Worm (Caenorhabditis elegans) whole organism, L2 larva: ENCODE data around the gene clp-6.

Experiments used
- C34F6.9 ChIP-seq: fragments of 150-350 bp; optimal IDR thresholded peaks from 2 replicates; lab custom pipeline; 2014; ENCODE audit warnings: missing biosample characterization, missing genetic modification characterization
- F13H6.1 ChIP-seq: sonication (generic microtip); optimal IDR thresholded peaks from 2 replicates; lab custom pipeline; 2016; ENCODE audit warnings: missing genetic modification characterization, missing compliant biosample characterization
- Y55F3AM.14 ChIP-seq: fragments of 200-800 bp; sonication (Bioruptor generic); optimal IDR thresholded peaks from 2 replicates; lab custom pipeline; 2018; ENCODE audit warnings: mild to moderate bottlenecking, missing genetic modification characterization, missing compliant biosample characterization
- ZK546.5 ChIP-seq: sonication (generic microtip); optimal IDR thresholded peaks from 2 replicates; lab custom pipeline; 2017; ENCODE audit warnings: missing biosample characterization, missing genetic modification characterization
- aly-2 ChIP-seq: fragments of 150-350 bp; optimal IDR thresholded peaks from 2 replicates; lab custom pipeline; 2014; ENCODE audit warnings: missing biosample characterization, missing genetic modification characterization
- blmp-1 ChIP-seq: sonication (generic microtip); optimal IDR thresholded peaks from 2 replicates; lab custom pipeline; 2017; ENCODE audit warnings: missing genetic modification characterization, mild to moderate bottlenecking, missing compliant biosample characterization, antibody characterized with exemption, moderate library complexity; ENCODE audit not compliant: insufficient read depth
- ceh-16 ChIP-seq: fragments of 150-350 bp; optimal IDR thresholded peaks from 2 replicates; lab custom pipeline; 2014; ENCODE audit warnings: missing biosample characterization, missing genetic modification characterization
- ceh-82 ChIP-seq: fragments of 150-350 bp; optimal IDR thresholded peaks from 2 replicates; lab custom pipeline; 2014; ENCODE audit warnings: missing biosample characterization, missing genetic modification characterization
- crh-2 ChIP-seq: sonication (generic microtip); optimal IDR thresholded peaks from 2 replicates; lab custom pipeline; 2017; ENCODE audit warnings: missing biosample characterization, missing genetic modification characterization
- dmd-4 ChIP-seq: sonication (generic microtip); optimal IDR thresholded peaks from 2 replicates; lab custom pipeline; 2017; ENCODE audit warnings: missing biosample characterization, missing genetic modification characterization
- elt-1 ChIP-seq: fragments of 150-350 bp; optimal IDR thresholded peaks from 2 replicates; lab custom pipeline; 2014; ENCODE audit warnings: missing biosample characterization, missing genetic modification characterization
- fos-1 ChIP-seq: fragments of 150-350 bp; optimal IDR thresholded peaks from 2 replicates; lab custom pipeline; 2014; ENCODE audit warnings: missing biosample characterization, missing genetic modification characterization
- lin-11 ChIP-seq: fragments of 150-350 bp; sonication (generic microtip); optimal IDR thresholded peaks from 2 replicates; lab custom pipeline; 2014; ENCODE audit warnings: missing biosample characterization, missing genetic modification characterization, inconsistent platforms, mixed read lengths
- lin-13 ChIP-seq: fragments of 150-350 bp; optimal IDR thresholded peaks from 2 replicates; lab custom pipeline; 2014; ENCODE audit warnings: missing biosample characterization, missing genetic modification reagents, missing genetic modification characterization
- lin-39 ChIP-seq: fragments of 150-350 bp; optimal IDR thresholded peaks from 2 replicates; lab custom pipeline; 2014; ENCODE audit warnings: missing biosample characterization, missing genetic modification reagents, missing genetic modification characterization
- lsy-2 ChIP-seq, 2 experiments: fragments of 150-350 bp in 1 of 2; sonication (generic microtip) in 1 of 2; optimal IDR thresholded peaks; 2 replicates each; lab custom pipeline; 2014 to 2017; ENCODE audit warnings: missing biosample characterization in 2 of 2, missing genetic modification characterization in 2 of 2
- mab-5 ChIP-seq: fragments of 150-350 bp; optimal IDR thresholded peaks from 2 replicates; lab custom pipeline; 2014; ENCODE audit warnings: missing biosample characterization, missing genetic modification characterization
- mdl-1 ChIP-seq, 2 experiments: fragments of 150-350 bp in 1 of 2; sonication (generic microtip) in 1 of 2; optimal IDR thresholded peaks; 2 replicates each; lab custom pipeline; 2017; ENCODE audit warnings: missing biosample characterization in 2 of 2, missing genetic modification characterization in 2 of 2
- nhr-10 ChIP-seq: sonication (generic microtip); optimal IDR thresholded peaks from 2 replicates; lab custom pipeline; 2017; ENCODE audit warnings: missing biosample characterization, missing genetic modification characterization
- nhr-11 ChIP-seq: fragments of 150-350 bp; optimal IDR thresholded peaks from 2 replicates; lab custom pipeline; 2014; ENCODE audit warnings: missing biosample characterization, missing genetic modification characterization
- nhr-12 ChIP-seq: fragments of 150-350 bp; optimal IDR thresholded peaks from 2 replicates; lab custom pipeline; 2014; ENCODE audit warnings: missing biosample characterization, missing genetic modification characterization
- nhr-129 ChIP-seq: fragments of 150-350 bp; optimal IDR thresholded peaks from 2 replicates; lab custom pipeline; 2014; ENCODE audit warnings: missing biosample characterization, missing genetic modification characterization
- nhr-21 ChIP-seq: fragments of 150-350 bp; optimal IDR thresholded peaks from 2 replicates; lab custom pipeline; 2014; ENCODE audit warnings: missing biosample characterization, missing genetic modification characterization
- nhr-23 ChIP-seq: fragments of 150-350 bp; optimal IDR thresholded peaks from 2 replicates; lab custom pipeline; 2014; ENCODE audit warnings: missing biosample characterization, missing genetic modification reagents, missing genetic modification characterization
- nhr-237 ChIP-seq: fragments of 150-350 bp; optimal IDR thresholded peaks from 2 replicates; lab custom pipeline; 2014; ENCODE audit warnings: missing biosample characterization, missing genetic modification characterization
- nhr-25 ChIP-seq: fragments of 150-350 bp; sonication (generic microtip); optimal IDR thresholded peaks from 3 replicates; lab custom pipeline; 2014; ENCODE audit warnings: missing biosample characterization, missing genetic modification characterization
- nhr-6 ChIP-seq: fragments of 150-350 bp; optimal IDR thresholded peaks from 2 replicates; lab custom pipeline; 2014; ENCODE audit warnings: missing biosample characterization, missing genetic modification characterization
- nhr-77 ChIP-seq: fragments of 150-350 bp; optimal IDR thresholded peaks from 2 replicates; lab custom pipeline; 2014; ENCODE audit warnings: missing biosample characterization, missing genetic modification characterization
- peb-1 ChIP-seq: fragments of 150-350 bp; optimal IDR thresholded peaks from 2 replicates; lab custom pipeline; 2014; ENCODE audit warnings: missing biosample characterization, missing genetic modification characterization
- sem-4 ChIP-seq: fragments of 150-350 bp; optimal IDR thresholded peaks from 2 replicates; lab custom pipeline; 2014; ENCODE audit warnings: missing biosample characterization, missing genetic modification reagents, missing genetic modification characterization
- skn-1 ChIP-seq: sonication (generic microtip); optimal IDR thresholded peaks from 2 replicates; lab custom pipeline; 2017; ENCODE audit warnings: missing biosample characterization, missing genetic modification characterization
- sma-3 ChIP-seq: sonication (generic microtip); optimal IDR thresholded peaks from 2 replicates; lab custom pipeline; 2016; ENCODE audit warnings: missing genetic modification reagents, missing genetic modification characterization, missing compliant biosample characterization
- sma-9 ChIP-seq, 2 experiments: fragments of 150-350 bp in 1 of 2; sonication (generic microtip) in 1 of 2; optimal IDR thresholded peaks; 2 replicates each; lab custom pipeline; 2014 to 2016; ENCODE audit warnings: missing genetic modification characterization in 2 of 2, mild to moderate bottlenecking in 1 of 2, missing biosample characterization in 1 of 2, missing compliant biosample characterization in 1 of 2, missing genetic modification reagents in 1 of 2, moderate library complexity in 1 of 2
- snpc-4 ChIP-seq: fragments of 150-350 bp; optimal IDR thresholded peaks from 2 replicates; lab custom pipeline; 2014; ENCODE audit warnings: missing biosample characterization, missing genetic modification characterization
- unc-39 ChIP-seq: fragments of 150-350 bp; optimal IDR thresholded peaks from 2 replicates; lab custom pipeline; 2014; ENCODE audit warnings: missing biosample characterization, missing genetic modification characterization
- unc-55 ChIP-seq: fragments of 150-350 bp; sonication (generic microtip); optimal IDR thresholded peaks from 3 replicates; lab custom pipeline; 2014; ENCODE audit warnings: missing biosample characterization, missing genetic modification reagents, missing genetic modification characterization
- unc-62 ChIP-seq: fragments of 150-350 bp; optimal IDR thresholded peaks from 2 replicates; lab custom pipeline; 2014; ENCODE audit warnings: missing biosample characterization, missing genetic modification reagents, missing genetic modification characterization
- zag-1 ChIP-seq: fragments of 150-350 bp; optimal IDR thresholded peaks from 2 replicates; lab custom pipeline; 2014; ENCODE audit warnings: missing biosample characterization, missing genetic modification characterization
- ztf-1 ChIP-seq: fragments of 200-800 bp; sonication (Bioruptor generic); conservative IDR thresholded peaks from 2 replicates; pipeline ENCODE4 v1.3.6; 2022; ENCODE audit warnings: missing genetic modification characterization, missing compliant biosample characterization
- ztf-11 ChIP-seq: sonication (generic microtip); optimal IDR thresholded peaks from 2 replicates; lab custom pipeline; 2017; ENCODE audit warnings: missing biosample characterization, missing genetic modification characterization

clp-6 gene

ce11 chrIV:1433978-1434377, 861 bp downstream of the clp-6 start:
- no peak for TF ChIP-seq F13H6.1 (tag; lab: Kevin White, UChicago)
- no peak for TF ChIP-seq nhr-6 (tag; lab: Kevin White, UChicago)
- TF ChIP-seq unc-39 (tag; lab: Kevin White, UChicago) = no peak
- TF ChIP-seq nhr-12 (tag; lab: Kevin White, UChicago) = no peak
- TF ChIP-seq mdl-1 (tag; optimal IDR thresholded peaks at IDR 0.05; lab: Kevin White, UChicago) = no peak
- no peak for TF ChIP-seq ceh-82
- TF ChIP-seq nhr-10 (tag; lab: Kevin White, UChicago) = no peak
- no peak for TF ChIP-seq aly-2 (tag; lab: Kevin White, UChicago)
- TF ChIP-seq lin-13 (GFP tag; lab: Kevin White, UChicago) = no peak
- no peak for TF ChIP-seq nhr-21 (tag; lab: Kevin White, UChicago)
- no peak for TF ChIP-seq blmp-1 (tag; lab: Kevin White, UChicago)
- TF ChIP-seq nhr-11 = no peak
- TF ChIP-seq ZK546.5 (tag; lab: Kevin White, UChicago) = no peak
- no peak for TF ChIP-seq zag-1 (tag; lab: Kevin White, UChicago)
- TF ChIP-seq lin-39 (tag; lab: Kevin White, UChicago) = no peak
- TF ChIP-seq skn-1 (tag; lab: Kevin White, UChicago) = no peak
- no peak for TF ChIP-seq crh-2
- TF ChIP-seq, all 48 proteins: peak for 0

ce11 chrIV:1430261-1430660, 4.6 kb downstream of the clp-6 start, which contains the start of gene Y77E11A.23:
Gene Y77E11A.23 (minus strand): TSS chrIV:1430367.
- TF ChIP-seq fos-1 (no peak), skn-1 (tag; lab: Kevin White, UChicago) (no peak), nhr-12 (tag; lab: Kevin White, UChicago) (no peak), snpc-4 (tag; lab: Kevin White, UChicago) (no peak), unc-62 (GFP tag; lab: Kevin White, UChicago) (no peak), nhr-25 (tag; lab: Kevin White, UChicago) (no peak), elt-1 (tag; lab: Kevin White, UChicago) (no peak), lin-39 (tag; lab: Kevin White, UChicago) (no peak), nhr-129 (no peak), ztf-11 (tag; lab: Kevin White, UChicago) (no peak), ZK546.5 (tag; lab: Kevin White, UChicago) (no peak), sem-4 (tag; lab: Kevin White, UChicago) (no peak), peb-1 (tag; lab: Kevin White, UChicago) (no peak), ceh-82 (no peak), crh-2 (no peak), aly-2 (tag; lab: Kevin White, UChicago) (no peak)

ce11 chrIV:1427283-1427682, 7.6 kb downstream of the clp-6 start, which contains the start of gene clec-171:
Gene clec-171 (minus strand): TSS chrIV:1427383.
- TF ChIP-seq dmd-4 (tag; lab: Kevin White, UChicago) (no peak), lsy-2 (tag; optimal IDR thresholded peaks at IDR 0.05; lab: Kevin White, UChicago) (no peak), nhr-77 (tag; lab: Kevin White, UChicago) (no peak), snpc-4 (tag; lab: Kevin White, UChicago) (no peak), sma-9 (GFP tag; optimal IDR thresholded peaks at IDR 0.05; lab: Kevin White, UChicago) (no peak), sma-9 (tag; optimal IDR thresholded peaks at IDR 0.05; lab: Kevin White, UChicago) (no peak), Y55F3AM.14 (GFP tag; lab: Kevin White, UChicago) (no peak), sma-3 (GFP tag; lab: Kevin White, UChicago) (no peak), lin-39 (tag; lab: Kevin White, UChicago) (no peak), nhr-23 (tag; lab: Kevin White, UChicago) (no peak), unc-55 (GFP tag; lab: Kevin White, UChicago) (no peak), F13H6.1 (tag; lab: Kevin White, UChicago) (no peak), C34F6.9 (tag; lab: Kevin White, UChicago) (no peak), nhr-21 (tag; lab: Kevin White, UChicago) (no peak), unc-62 (GFP tag; lab: Kevin White, UChicago) (no peak)
- TF ChIP-seq, all 48 proteins: peak for 0

ce11 chrIV:1424962-1425361, 9.9 kb downstream of the clp-6 start, which contains the start of gene Y77E11A.8:
Gene Y77E11A.8 (minus strand): TSS chrIV:1425062.
- TF ChIP-seq sma-3 (GFP tag; lab: Kevin White, UChicago) = no peak
- no peak for TF ChIP-seq mdl-1 (tag; optimal IDR thresholded peaks at IDR 0.05; lab: Kevin White, UChicago)
- TF ChIP-seq mab-5 (tag; lab: Kevin White, UChicago) = no peak
- TF ChIP-seq unc-62 (GFP tag; lab: Kevin White, UChicago) = no peak
- TF ChIP-seq nhr-21 (tag; lab: Kevin White, UChicago) = no peak
- no peak for TF ChIP-seq nhr-12 (tag; lab: Kevin White, UChicago)
- no peak for TF ChIP-seq peb-1 (tag; lab: Kevin White, UChicago)
- TF ChIP-seq unc-55 (GFP tag; lab: Kevin White, UChicago) = no peak
- TF ChIP-seq nhr-237 (tag; lab: Kevin White, UChicago) = no peak
- TF ChIP-seq nhr-6 (tag; lab: Kevin White, UChicago) = no peak
- TF ChIP-seq nhr-11 = no peak
- no peak for TF ChIP-seq elt-1 (tag; lab: Kevin White, UChicago)
- TF ChIP-seq lin-39 (tag; lab: Kevin White, UChicago) = no peak
- no peak for TF ChIP-seq lin-11 (tag; lab: Kevin White, UChicago)
- TF ChIP-seq nhr-10 (tag; lab: Kevin White, UChicago) = no peak
- TF ChIP-seq ztf-1 = no peak
- TF ChIP-seq ceh-16 (tag; lab: Kevin White, UChicago) = no peak
- no peak for TF ChIP-seq zag-1 (tag; lab: Kevin White, UChicago)
- TF ChIP-seq, all 48 proteins: peak for 0
